Worm (Caenorhabditis elegans): ENCODE measurements around the gene cng-1.

DNA sequence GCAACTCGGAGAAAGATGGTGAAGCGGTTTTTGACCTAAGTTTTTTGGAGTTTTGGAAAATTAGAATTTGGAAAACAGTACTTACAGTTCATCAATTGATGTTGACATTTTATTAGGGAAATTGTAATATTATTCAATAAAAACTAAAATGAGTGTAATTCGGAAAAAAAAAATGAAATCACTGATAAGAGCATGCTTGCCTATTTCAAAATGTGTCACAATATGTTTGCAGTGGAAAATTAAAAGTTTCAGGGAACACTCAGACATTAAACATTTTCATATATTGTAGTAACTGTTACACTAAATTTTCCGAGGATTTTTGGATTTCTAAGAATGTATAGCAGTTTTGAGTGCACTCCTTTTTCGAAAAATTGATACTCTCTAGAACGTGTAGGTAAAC is 21.1 kb upstream of the cng-1 start, which contains the start of the genes fbxa-82 and C25D7.5:
- no peak for TF ChIP-seq nhr-129 (tag; optimal IDR thresholded peaks at IDR 0.05)
- no peak for TF ChIP-seq lin-13 (GFP tag; optimal IDR thresholded peaks at IDR 0.05)
- no peak for TF ChIP-seq snpc-4 (tag; optimal IDR thresholded peaks at IDR 0.05)
